Worm (Caenorhabditis elegans) whole organism, L3 larva: ENCODE results near the gene npp-8.

Source experiments
- nfya-1 ChIP-seq: sonication (generic microtip); optimal IDR thresholded peaks from 2 replicates; lab custom pipeline; 2017; ENCODE audit warnings: missing genetic modification characterization, mild to moderate bottlenecking, missing compliant biosample characterization, antibody characterized with exemption, moderate library complexity; ENCODE audit not compliant: insufficient read depth
- pqm-1 ChIP-seq: fragments of 150-350 bp; optimal IDR thresholded peaks from 2 replicates; lab custom pipeline; 2017; ENCODE audit warnings: missing biosample characterization, missing genetic modification characterization, inconsistent platforms
- unc-39 ChIP-seq: sonication (generic microtip); optimal IDR thresholded peaks from 4 replicates; lab custom pipeline; 2017; ENCODE audit warnings: missing biosample characterization, missing genetic modification characterization
- zag-1 ChIP-seq: fragments of 150-350 bp; optimal IDR thresholded peaks from 2 replicates; lab custom pipeline; 2014; ENCODE audit warnings: missing biosample characterization, missing genetic modification characterization

ce11 chrIV:1567577-1567976 is 28.0 kb downstream of the npp-8 start:
- TF ChIP-seq zag-1 (tag; lab: Kevin White, UChicago) (no peak), pqm-1 (tag; lab: Kevin White, UChicago) (no peak), unc-39 (tag; lab: Kevin White, UChicago) (no peak), nfya-1 (peak; percentile 96)
